Worm (Caenorhabditis elegans): ENCODE data around the gene B0285.6.

B0285.6 gene

ce11 chrIII:4349799-4350198 is at the start of gene B0285.6:
Gene B0285.6, plus strand, starts transcription at chrIII:4350099.
- no peak for TF ChIP-seq ztf-3 (GFP tag; optimal IDR thresholded peaks at IDR 0.05)
- TF ChIP-seq B0019.2 (GFP tag; conservative IDR thresholded peaks at IDR 0.05) = no peak

DNA sequence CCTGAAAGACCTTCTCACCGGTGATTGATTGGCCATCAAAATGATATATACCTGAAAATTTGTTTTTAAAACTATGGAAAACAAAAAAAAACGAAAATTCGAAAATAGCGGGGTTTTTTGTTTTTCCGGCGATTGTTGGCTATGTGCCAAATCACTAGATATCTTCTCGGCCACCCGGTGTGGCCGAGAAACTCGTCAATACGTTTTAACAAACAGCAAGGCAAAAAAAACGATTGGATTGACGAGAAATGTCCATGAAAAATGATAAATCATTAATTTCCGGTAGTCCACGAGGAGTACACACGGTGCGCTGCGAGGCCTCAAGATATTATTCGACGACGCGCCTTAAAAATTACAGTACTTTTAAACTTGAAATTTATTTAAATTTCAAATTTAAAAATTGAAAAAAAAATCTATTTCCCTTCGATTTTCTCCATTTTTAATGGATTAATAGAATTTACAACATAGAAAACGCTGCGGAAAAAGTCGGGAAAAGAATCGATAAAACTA is 48.9 kb upstream of the B0285.6 start, which contains the start of gene R10E4.11:
TSS of gene R10E4.11 (minus strand) at position 51 of the 510 bp plus-strand sequence.
- no peak for TF ChIP-seq sptf-2 (GFP tag; optimal IDR thresholded peaks at IDR 0.05)
- TF ChIP-seq tbx-9 (tag; optimal IDR thresholded peaks at IDR 0.05; ENCODE audit: borderline replicate concordance) = no peak
- no peak for TF ChIP-seq rec-8 (tag; optimal IDR thresholded peaks at IDR 0.05)
- peak; percentile 61 for TF ChIP-seq F33H1.4 (GFP tag; IDR thresholded peaks at IDR 0.05)
- no peak for TF ChIP-seq Y53F4B.3 (GFP tag; IDR thresholded peaks at IDR 0.05)
- no peak for TF ChIP-seq K11D2.4 (GFP tag; IDR thresholded peaks at IDR 0.05)
- peak; percentile 66 for TF ChIP-seq lsl-1 (GFP tag; optimal IDR thresholded peaks at IDR 0.05)
- peak; percentile 54; the same call in 1 of the 2 replicates for TF ChIP-seq madf-6 (GFP tag; IDR thresholded peaks at IDR 0.05)
- TF ChIP-seq efl-1 (GFP tag; optimal IDR thresholded peaks at IDR 0.05) = no peak
- no peak for TF ChIP-seq ztf-3 (GFP tag; optimal IDR thresholded peaks at IDR 0.05)
- TF ChIP-seq cebp-2 (GFP tag; IDR thresholded peaks at IDR 0.05) = no peak
- TF ChIP-seq F57A8.1 (GFP tag; optimal IDR thresholded peaks at IDR 0.05) = no peak
- TF ChIP-seq unc-62 (GFP tag; optimal IDR thresholded peaks at IDR 0.05) = no peak
- no peak for TF ChIP-seq somi-1 (GFP tag; optimal IDR thresholded peaks at IDR 0.05)
- no peak for TF ChIP-seq akir-1 (GFP tag; optimal IDR thresholded peaks at IDR 0.05)

- TF ChIP-seq F37B4.10 (GFP tag; IDR thresholded peaks at IDR 0.05) (no peak), F22D6.2 (tag; optimal IDR thresholded peaks at IDR 0.05) (no peak), snpc-3.4 (tag; optimal IDR thresholded peaks at IDR 0.05) (no peak), madf-3 (GFP tag; IDR thresholded peaks at IDR 0.05) (no peak), K12H6.12 (tag; optimal IDR thresholded peaks at IDR 0.05) (no peak), let-526 (GFP tag; IDR thresholded peaks at IDR 0.05) (no peak)
These were observed 47.6 kb upstream of the B0285.6 start, which contains the start of gene R10E4.9 for ce11 chrIII:4302293-4302692. Gene R10E4.9, minus strand, starts transcription at chrIII:4302393.

DNA sequence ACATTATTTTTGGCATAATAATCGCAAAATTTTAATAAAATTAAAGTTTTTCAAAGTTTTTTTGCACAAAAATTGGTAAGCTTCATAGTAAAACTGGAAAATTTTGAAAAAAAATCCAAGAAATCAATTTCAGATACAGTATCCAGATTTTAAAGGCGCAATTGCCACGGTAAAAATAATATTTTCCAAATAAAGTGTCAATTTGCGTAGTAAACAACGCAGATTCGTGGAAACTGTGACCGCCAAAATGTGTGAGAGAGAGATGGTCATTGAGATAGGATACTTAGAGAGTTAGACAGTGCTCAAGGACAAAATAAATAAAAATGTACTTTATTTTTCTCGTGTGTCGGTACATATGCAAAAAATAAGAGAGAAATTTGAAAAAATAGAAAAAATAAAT is 47.1 kb upstream of the B0285.6 start:
- TF ChIP-seq ekl-4 (GFP tag; IDR thresholded peaks at IDR 0.05) (no peak), zim-3 (tag; optimal IDR thresholded peaks at IDR 0.05) (no peak), Y56A3A.18 (GFP tag; IDR thresholded peaks at IDR 0.05) (no peak), B0035.1 (tag; optimal IDR thresholded peaks at IDR 0.05) (no peak), ztf-22 (GFP tag; optimal IDR thresholded peaks at IDR 0.05) (no peak), bed-1 (GFP tag; IDR thresholded peaks at IDR 0.05) (no peak), snpc-3.4 (tag; optimal IDR thresholded peaks at IDR 0.05) (no peak), ccch-3 (GFP tag; optimal IDR thresholded peaks at IDR 0.05) (no peak), lsl-1 (GFP tag; optimal IDR thresholded peaks at IDR 0.05) (peak; percentile 65), ama-1 (optimal IDR thresholded peaks at IDR 0.05) (no peak), ama-1 (GFP tag; optimal IDR thresholded peaks at IDR 0.05) (no peak), F55B11.4 (tag; optimal IDR thresholded peaks at IDR 0.05; ENCODE audit: borderline replicate concordance, insufficient read depth) (no peak), hrde-1 (tag; optimal IDR thresholded peaks at IDR 0.05; ENCODE audit: borderline replicate concordance) (no peak), Y53F4B.3 (GFP tag; IDR thresholded peaks at IDR 0.05) (no peak), K12H6.12 (tag; optimal IDR thresholded peaks at IDR 0.05) (no peak), dox-1 (GFP tag; IDR thresholded peaks at IDR 0.05) (no peak), cebp-2 (GFP tag; IDR thresholded peaks at IDR 0.05) (no peak), madf-6 (GFP tag; IDR thresholded peaks at IDR 0.05) (peak; percentile 39; the same call in 1 of the 2 replicates), mel-28 (tag; optimal IDR thresholded peaks at IDR 0.05; ENCODE audit: borderline replicate concordance) (no peak), efl-1 (GFP tag; optimal IDR thresholded peaks at IDR 0.05) (peak; percentile 29), F52B5.7 (tag; optimal IDR thresholded peaks at IDR 0.05) (no peak), somi-1 (GFP tag; optimal IDR thresholded peaks at IDR 0.05) (no peak), pha-4 (tag; optimal IDR thresholded peaks at IDR 0.05) (no peak), egl-44 (GFP tag; IDR thresholded peaks at IDR 0.05) (no peak), xnd-1 (tag; optimal IDR thresholded peaks at IDR 0.05) (peak; percentile 29), C06A6.2 (GFP tag; conservative IDR thresholded peaks at IDR 0.05) (no peak), ztf-18 (tag; optimal IDR thresholded peaks at IDR 0.05) (no peak)
